Worm (Caenorhabditis elegans): ENCODE measurements around the gene spat-3.

ce11 chrX:4635643-4636042 lies 29.9 kb upstream of the spat-3 start:
- TF ChIP-seq mab-5 (tag; optimal IDR thresholded peaks at IDR 0.05) (no peak), elt-3 (tag; optimal IDR thresholded peaks at IDR 0.05) (peak; percentile 14), nhr-237 (tag; optimal IDR thresholded peaks at IDR 0.05) (no peak), nhr-76 (tag; optimal IDR thresholded peaks at IDR 0.05) (no peak), snpc-4 (tag; optimal IDR thresholded peaks at IDR 0.05) (no peak), unc-39 (tag; optimal IDR thresholded peaks at IDR 0.05) (no peak), lin-13 (tag; optimal IDR thresholded peaks at IDR 0.05) (no peak), hlh-1 (tag; optimal IDR thresholded peaks at IDR 0.05) (no peak), nhr-2 (tag; optimal IDR thresholded peaks at IDR 0.05) (no peak), unc-62 (GFP tag; optimal IDR thresholded peaks at IDR 0.05) (peak; percentile 60), blmp-1 (tag; optimal IDR thresholded peaks at IDR 0.05) (no peak), nhr-12 (tag; optimal IDR thresholded peaks at IDR 0.05) (no peak), ceh-43 (GFP tag; optimal IDR thresholded peaks at IDR 0.05) (no peak), lin-32 (GFP tag; optimal IDR thresholded peaks at IDR 0.05) (no peak)
